Fruit fly (Drosophila melanogaster): ENCODE measurements around the gene Jig.

Gene Jig

DNA sequence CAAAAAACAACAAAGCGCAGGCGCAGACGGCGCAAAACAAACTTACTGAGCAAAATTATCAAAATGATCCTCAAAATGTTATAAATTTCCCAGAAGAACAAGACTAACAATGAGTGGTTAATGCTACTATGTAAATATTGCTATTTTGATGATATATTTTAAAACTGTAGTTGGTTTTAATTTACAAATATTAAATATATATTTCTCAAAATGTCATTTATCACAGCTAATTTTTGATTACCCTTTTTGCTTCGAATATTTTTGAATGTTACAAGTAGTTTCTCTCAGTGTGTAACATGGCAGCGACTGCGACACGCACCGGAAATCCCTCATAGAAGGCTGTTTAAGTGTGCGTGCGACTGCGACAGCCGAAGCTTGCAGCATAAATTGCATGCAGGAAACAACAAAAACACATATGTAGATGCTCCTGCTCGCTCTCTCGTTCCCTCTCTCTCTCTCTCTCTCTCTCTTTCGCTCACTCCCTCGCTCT lies 37.2 kb downstream of the Jig start (continued):
- no peak for TF ChIP-seq vnd (GFP tag; IDR thresholded peaks at IDR 0.05; ENCODE audit: partially characterized antibody)
- TF ChIP-seq Gug (GFP tag; IDR thresholded peaks at IDR 0.05), result no peak
- TF ChIP-seq nau (GFP tag; optimal IDR thresholded peaks at IDR 0.05), result peak; percentile 5
- no peak for TF ChIP-seq Jarid2 (GFP tag; optimal IDR thresholded peaks at IDR 0.05)
- no peak for TF ChIP-seq CG4282 (GFP tag; optimal IDR thresholded peaks at IDR 0.05)
- no peak for TF ChIP-seq CG31388 (GFP tag; optimal IDR thresholded peaks at IDR 0.05)
- TF ChIP-seq CG2199 (GFP tag; IDR thresholded peaks at IDR 0.05), result peak; percentile 57; the same call in 1 of the 3 replicates
- peak; percentile 56 for TF ChIP-seq Asciz (GFP tag; optimal IDR thresholded peaks at IDR 0.05)
- no peak for TF ChIP-seq pum (GFP tag; optimal IDR thresholded peaks at IDR 0.05)
- no peak for TF ChIP-seq CG5180 (GFP tag; optimal IDR thresholded peaks at IDR 0.05)
- TF ChIP-seq br (optimal IDR thresholded peaks at IDR 0.05), result no peak
- no peak for TF ChIP-seq CG5245 (GFP tag; optimal IDR thresholded peaks at IDR 0.05)
- no peak for TF ChIP-seq CG3838 (GFP tag; optimal IDR thresholded peaks at IDR 0.05)
- TF ChIP-seq Dad (GFP tag; optimal IDR thresholded peaks at IDR 0.05), result no peak
- peak; percentile 71 for TF ChIP-seq CG10979 (tag; optimal IDR thresholded peaks at IDR 0.05)
- TF ChIP-seq bbx (GFP tag; IDR thresholded peaks at IDR 0.05; ENCODE audit: partially characterized antibody), result no peak
- no peak for TF ChIP-seq CG8290 (GFP tag; optimal IDR thresholded peaks at IDR 0.05)
- TF ChIP-seq CG8290 (tag; optimal IDR thresholded peaks at IDR 0.05), result no peak
- no peak for TF ChIP-seq Dref (GFP tag; IDR thresholded peaks at IDR 0.05)
- TF ChIP-seq grn (GFP tag; optimal IDR thresholded peaks at IDR 0.05), result no peak
- peak; percentile 51 for TF ChIP-seq CG1832 (GFP tag; optimal IDR thresholded peaks at IDR 0.05)
- no peak for TF ChIP-seq CG3847 (GFP tag; IDR thresholded peaks at IDR 0.05)
- no peak for TF ChIP-seq ttk (GFP tag; IDR thresholded peaks at IDR 0.05)
- no peak for TF ChIP-seq CG10462 (GFP tag; optimal IDR thresholded peaks at IDR 0.05)
- no peak for TF ChIP-seq vfl (GFP tag; optimal IDR thresholded peaks at IDR 0.05)
- TF ChIP-seq CG13775 (GFP tag; optimal IDR thresholded peaks at IDR 0.05), result no peak
- TF ChIP-seq her (GFP tag; optimal IDR thresholded peaks at IDR 0.05), result no peak
- no peak for TF ChIP-seq CG10654 (GFP tag; optimal IDR thresholded peaks at IDR 0.05)
- TF ChIP-seq fu2 (GFP tag; optimal IDR thresholded peaks at IDR 0.05), result no peak
- no peak for TF ChIP-seq eve (GFP tag; optimal IDR thresholded peaks at IDR 0.05)
- TF ChIP-seq CG10366 (GFP tag; IDR thresholded peaks at IDR 0.05), result no peak
- TF ChIP-seq CG4404 (GFP tag; IDR thresholded peaks at IDR 0.05), result no peak
- TF ChIP-seq CG17359 (tag; optimal IDR thresholded peaks at IDR 0.05), result peak; percentile 11
- TF ChIP-seq Adf1 (GFP tag; IDR thresholded peaks at IDR 0.05), result no peak
- TF ChIP-seq fd96Cb (tag; optimal IDR thresholded peaks at IDR 0.05), result peak; percentile 38
- TF ChIP-seq CG11247 (GFP tag; IDR thresholded peaks at IDR 0.05), result no peak
- TF ChIP-seq CG3407 (GFP tag; optimal IDR thresholded peaks at IDR 0.05), result peak; percentile 8
- peak; percentile 22 for TF ChIP-seq CG15269 (tag; optimal IDR thresholded peaks at IDR 0.05)
- TF ChIP-seq CG1529 (GFP tag; optimal IDR thresholded peaks at IDR 0.05), result peak; percentile 32
- no peak for TF ChIP-seq ro (GFP tag; IDR thresholded peaks at IDR 0.05)
- TF ChIP-seq stwl (tag; optimal IDR thresholded peaks at IDR 0.05), result no peak
- TF ChIP-seq danr (GFP tag; IDR thresholded peaks at IDR 0.05), result no peak
- no peak for TF ChIP-seq NC2α (GFP tag; optimal IDR thresholded peaks at IDR 0.05)
- no peak for TF ChIP-seq sd (tag; optimal IDR thresholded peaks at IDR 0.05)
- TF ChIP-seq CG14860 (GFP tag; IDR thresholded peaks at IDR 0.05; ENCODE audit: partially characterized antibody), result no peak
- TF ChIP-seq seq (GFP tag; IDR thresholded peaks at IDR 0.05), result no peak
- peak; percentile 10 for TF ChIP-seq oc (tag; optimal IDR thresholded peaks at IDR 0.05)
- TF ChIP-seq bcd (GFP tag; optimal IDR thresholded peaks at IDR 0.05), result peak; percentile 16
- peak; percentile 42 for TF ChIP-seq CoRest (tag; optimal IDR thresholded peaks at IDR 0.05)
- no peak for TF ChIP-seq Hey (tag; optimal IDR thresholded peaks at IDR 0.05)
- TF ChIP-seq org-1 (GFP tag; optimal IDR thresholded peaks at IDR 0.05), result no peak
- TF ChIP-seq pzg (GFP tag; optimal IDR thresholded peaks at IDR 0.05), result no peak
- TF ChIP-seq emc (GFP tag; optimal IDR thresholded peaks at IDR 0.05), result no peak
